Worm (Caenorhabditis elegans) whole organism, L2 larva: Measurements from ENCODE around the gene T06E6.15.

Experiments used
- egl-27 ChIP-seq: sonication (generic microtip); optimal IDR thresholded peaks from 3 replicates; lab custom pipeline; 2017; ENCODE audit warnings: missing biosample characterization, missing genetic modification reagents, missing genetic modification characterization
- nhr-77 ChIP-seq: fragments of 150-350 bp; optimal IDR thresholded peaks from 2 replicates; lab custom pipeline; 2014; ENCODE audit warnings: missing biosample characterization, missing genetic modification characterization

DNA sequence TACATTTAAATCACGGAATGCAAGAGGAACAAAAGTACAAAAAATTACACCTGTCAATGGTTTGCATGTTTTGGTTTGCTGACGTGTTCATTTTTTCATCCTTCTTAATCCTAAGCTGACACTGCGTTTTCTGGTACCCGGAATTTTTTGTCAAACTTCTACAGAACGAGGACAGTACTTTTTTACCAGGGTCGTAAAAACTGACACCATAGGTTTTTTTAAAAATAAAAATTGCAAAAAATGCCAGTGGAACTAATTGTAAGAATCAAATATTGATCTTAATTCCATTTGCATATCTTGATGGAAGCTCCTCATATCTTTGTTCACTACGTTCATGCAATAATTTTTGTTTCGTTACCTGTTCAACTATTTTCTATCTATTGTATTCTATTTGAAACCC lies 5.3 kb upstream of the T06E6.15 start, which contains the start of gene srh-258:
- no peak for TF ChIP-seq nhr-77 (tag; lab: Kevin White, UChicago)
- TF ChIP-seq egl-27 (tag; lab: Kevin White, UChicago) = no peak
